Fruit fly (Drosophila melanogaster): Measurements from ENCODE around the gene CG8032.

CG8032 gene

DNA sequence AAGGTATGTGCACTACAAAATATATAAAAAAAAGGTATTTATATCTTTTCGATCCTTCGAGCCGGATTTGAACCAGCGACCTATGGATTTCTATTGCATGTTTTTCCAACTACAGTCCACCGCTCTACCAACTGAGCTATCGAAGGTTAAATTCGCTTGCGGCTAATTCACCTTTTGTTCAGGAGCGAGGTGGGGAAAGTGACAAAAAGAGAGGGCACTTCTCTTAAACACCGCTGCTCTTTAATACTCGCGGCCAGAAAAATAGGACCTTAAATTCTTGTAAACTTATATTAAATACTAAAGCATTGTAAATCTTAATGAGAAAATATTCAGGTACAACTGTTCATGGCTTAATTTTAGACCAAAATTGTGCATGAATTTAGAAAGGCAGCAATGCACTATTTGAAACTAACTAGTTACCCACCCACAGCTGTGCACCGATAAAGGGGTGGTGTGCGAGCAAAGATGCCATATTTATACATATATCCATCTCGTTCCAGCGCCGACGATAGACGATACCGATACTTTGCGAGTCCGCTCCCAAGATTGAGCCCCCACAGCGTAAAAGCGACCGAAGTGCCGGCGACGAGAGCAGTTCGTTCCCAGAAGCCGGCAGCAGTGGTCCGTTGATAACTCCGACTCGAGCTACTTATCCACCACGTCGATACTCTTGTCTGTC lies 5.3 kb downstream of the CG8032 start (continued):
- TF ChIP-seq corto (GFP tag; optimal IDR thresholded peaks at IDR 0.05) (peak; percentile 98), ab (GFP tag; optimal IDR thresholded peaks at IDR 0.05) (peak; percentile 91), CG8478 (optimal IDR thresholded peaks at IDR 0.05) (no peak), CG9437 (GFP tag; optimal IDR thresholded peaks at IDR 0.05) (peak; percentile 91), CG1832 (GFP tag; optimal IDR thresholded peaks at IDR 0.05) (peak; percentile 72), CG5953 (GFP tag; IDR thresholded peaks at IDR 0.05) (peak; percentile 95), NFAT (GFP tag; IDR thresholded peaks at IDR 0.05) (peak; percentile 92), CG14860 (GFP tag; IDR thresholded peaks at IDR 0.05; ENCODE audit: partially characterized antibody) (no peak; the same call in 1 of the 3 replicates), Sry-δ (GFP tag; optimal IDR thresholded peaks at IDR 0.05) (peak; percentile 77), CG11560 (tag; IDR thresholded peaks at IDR 0.05) (peak; percentile 84), Optix (GFP tag; IDR thresholded peaks at IDR 0.05) (peak; percentile 95), Vsx1 (GFP tag; optimal IDR thresholded peaks at IDR 0.05) (peak; percentile 96), CG13296 (GFP tag; optimal IDR thresholded peaks at IDR 0.05) (peak; percentile 98), CG7786 (GFP tag; optimal IDR thresholded peaks at IDR 0.05) (peak; percentile 97), CG3838 (GFP tag; optimal IDR thresholded peaks at IDR 0.05) (peak; percentile 93), hb (GFP tag; IDR thresholded peaks at IDR 0.05; ENCODE audit: partially characterized antibody) (peak; percentile 61)

DNA sequence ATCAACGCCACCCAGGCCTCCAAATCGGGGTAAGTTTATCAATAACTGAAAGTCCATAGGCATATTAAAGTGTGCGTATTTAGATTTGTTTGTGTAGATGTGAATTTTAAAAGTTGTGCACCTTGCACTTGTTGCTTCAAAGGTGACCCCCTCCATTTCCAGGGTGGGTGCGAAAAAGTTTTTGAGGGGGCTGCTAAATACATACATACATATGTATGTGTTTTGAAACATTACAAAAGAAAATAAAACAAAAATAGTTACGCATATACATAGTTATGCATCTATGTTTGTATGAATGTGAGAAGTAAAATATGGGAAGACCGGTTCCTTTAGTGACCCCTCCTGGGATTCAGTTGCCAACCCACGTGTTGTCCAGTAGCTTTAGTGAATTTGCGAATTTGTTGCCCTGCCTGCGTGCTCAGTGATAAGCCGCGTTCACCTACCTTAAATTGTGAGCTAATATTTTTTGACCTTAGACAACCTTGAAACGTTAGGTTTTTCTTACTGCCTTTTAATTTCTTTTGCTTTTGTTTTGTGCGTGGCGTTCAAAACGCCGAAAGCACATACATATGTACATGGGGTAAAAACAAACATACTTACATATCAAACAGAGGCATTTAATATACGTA lies 6.1 kb downstream of the CG8032 start:
- TF ChIP-seq gro (GFP tag; optimal IDR thresholded peaks at IDR 0.05), result no peak
- no peak for TF ChIP-seq sens-2 (GFP tag; IDR thresholded peaks at IDR 0.05)
- TF ChIP-seq MTF-1 (GFP tag; optimal IDR thresholded peaks at IDR 0.05; ENCODE audit: borderline replicate concordance), result peak; percentile 17
- TF ChIP-seq CG18619 (GFP tag; optimal IDR thresholded peaks at IDR 0.05), result no peak
- no peak for TF ChIP-seq fd102C (GFP tag; optimal IDR thresholded peaks at IDR 0.05)
- no peak for TF ChIP-seq CG34376 (GFP tag; optimal IDR thresholded peaks at IDR 0.05)
- TF ChIP-seq CG12769 (tag; optimal IDR thresholded peaks at IDR 0.05), result peak; percentile 29
- no peak for TF ChIP-seq CG9609 (GFP tag; optimal IDR thresholded peaks at IDR 0.05)
- TF ChIP-seq Awh (GFP tag; IDR thresholded peaks at IDR 0.05), result no peak
- no peak for TF ChIP-seq Bteb2 (GFP tag; optimal IDR thresholded peaks at IDR 0.05)
- peak; percentile 8 for TF ChIP-seq CG2875 (GFP tag; optimal IDR thresholded peaks at IDR 0.05)
- peak; percentile 60 for TF ChIP-seq scrt (GFP tag; optimal IDR thresholded peaks at IDR 0.05)
- TF ChIP-seq Trl (optimal IDR thresholded peaks at IDR 0.05), result no peak
- no peak for TF ChIP-seq Trl (GFP tag; optimal IDR thresholded peaks at IDR 0.05)
- no peak for TF ChIP-seq dpn (GFP tag; optimal IDR thresholded peaks at IDR 0.05)
- TF ChIP-seq CG2129 (GFP tag; IDR thresholded peaks at IDR 0.05; ENCODE audit: partially characterized antibody), result no peak
- peak; percentile 41 for TF ChIP-seq CG4328 (GFP tag; optimal IDR thresholded peaks at IDR 0.05)
- TF ChIP-seq dm (GFP tag; optimal IDR thresholded peaks at IDR 0.05), result no peak
- TF ChIP-seq ato (GFP tag; IDR thresholded peaks at IDR 0.05; ENCODE audit: partially characterized antibody), result no peak
- no peak for TF ChIP-seq gce (GFP tag; IDR thresholded peaks at IDR 0.05)
- TF ChIP-seq CG7987 (GFP tag; optimal IDR thresholded peaks at IDR 0.05), result no peak
- TF ChIP-seq ERR (GFP tag; optimal IDR thresholded peaks at IDR 0.05), result peak; percentile 62
- no peak for TF ChIP-seq Xrp1 (GFP tag; IDR thresholded peaks at IDR 0.05)
- TF ChIP-seq CTCF (GFP tag; optimal IDR thresholded peaks at IDR 0.05), result no peak
- no peak for TF ChIP-seq prd (optimal IDR thresholded peaks at IDR 0.05)
- 0 out of 3 replicates have a peak, but pooled peaks have one; percentile 3 for TF ChIP-seq prd (GFP tag; IDR thresholded peaks at IDR 0.05)
- TF ChIP-seq kah (GFP tag; optimal IDR thresholded peaks at IDR 0.05), result no peak
- TF ChIP-seq btn (GFP tag; optimal IDR thresholded peaks at IDR 0.05), result no peak
- TF ChIP-seq YL-1 (GFP tag; optimal IDR thresholded peaks at IDR 0.05), result peak; percentile 38
- TF ChIP-seq Drgx (GFP tag; IDR thresholded peaks at IDR 0.05), result peak; percentile 66
- TF ChIP-seq wdn (GFP tag; IDR thresholded peaks at IDR 0.05), result no peak
- TF ChIP-seq Hmx (GFP tag; optimal IDR thresholded peaks at IDR 0.05), result no peak
- TF ChIP-seq chinmo (GFP tag; IDR thresholded peaks at IDR 0.05; ENCODE audit: partially characterized antibody), result no peak
- no peak for TF ChIP-seq CG10565 (GFP tag; optimal IDR thresholded peaks at IDR 0.05)
